Worm (Caenorhabditis elegans) whole organism, L4/young adult: Measurements from ENCODE around the gene C01G6.2.
A peak's percentile ranks its signal among the peaks of the same experiment; 100 is the strongest.

ENCODE experiments used
- W03F9.2 ChIP-seq: fragments of 150-350 bp; optimal IDR thresholded peaks from 2 replicates; lab custom pipeline; 2014; ENCODE audit warnings: missing biosample characterization, missing genetic modification characterization
- dao-5 ChIP-seq: sonication (generic microtip); optimal IDR thresholded peaks from 2 replicates; lab custom pipeline; 2016; ENCODE audit warnings: missing genotype, missing genetic modification characterization, moderate library complexity, missing compliant biosample characterization
- him-1 ChIP-seq: sonication (generic microtip); optimal IDR thresholded peaks from 2 replicates; lab custom pipeline; 2016; ENCODE audit warnings: missing genotype, missing genetic modification reagents, missing genetic modification characterization, missing compliant biosample characterization

The C01G6.2 gene

DNA sequence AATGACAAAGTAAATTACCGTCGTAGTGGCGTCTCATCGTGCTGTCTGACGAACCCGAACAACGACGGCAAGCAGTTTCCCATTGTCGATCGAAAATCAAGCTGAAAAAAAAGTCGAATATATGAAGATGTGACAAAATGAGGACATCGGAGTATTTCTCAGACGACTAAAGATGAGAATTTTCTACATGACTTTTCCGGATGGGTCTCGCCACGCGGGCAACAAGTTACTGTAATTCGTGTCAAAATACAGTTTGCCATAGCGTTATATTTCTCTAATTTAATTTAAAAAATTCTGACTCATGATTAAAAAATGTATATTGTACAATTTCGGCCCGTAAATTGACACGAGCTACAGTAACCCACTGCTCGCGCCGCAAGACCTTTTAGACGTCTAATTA, 6.1 kb downstream of the C01G6.2 start, which contains the start of gene C01G6.4:
Gene C01G6.4 (minus strand): TSS at position 101 of the 400 bp plus-strand sequence.
- no peak for TF ChIP-seq him-1 (tag; lab: Kevin White, UChicago)
- TF ChIP-seq W03F9.2 (tag; lab: Kevin White, UChicago): no peak
- TF ChIP-seq dao-5: no peak

DNA sequence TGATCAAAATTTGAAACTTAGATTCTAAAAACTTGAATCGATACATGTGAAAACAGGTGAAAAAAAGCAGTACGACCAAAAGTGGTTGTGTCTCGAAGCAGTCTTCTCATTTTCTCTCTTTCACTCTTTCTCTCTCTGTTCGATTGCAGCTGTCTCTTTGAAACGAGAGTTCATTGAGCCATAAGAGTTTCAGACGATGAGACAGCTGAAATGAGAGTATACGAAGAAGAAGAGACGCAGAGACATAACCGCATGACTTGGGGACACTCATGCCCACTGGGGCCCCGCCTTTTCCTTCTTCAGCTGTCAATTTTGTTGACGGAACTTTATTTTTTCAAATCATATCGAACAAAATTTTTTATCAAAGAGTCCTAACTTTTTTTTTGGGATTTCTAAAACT, 7.1 kb downstream of the C01G6.2 start:
- peak; percentile 53 for TF ChIP-seq him-1 (tag; lab: Kevin White, UChicago)
- TF ChIP-seq dao-5: no peak
- peak; percentile 85 for TF ChIP-seq W03F9.2 (tag; lab: Kevin White, UChicago)

DNA sequence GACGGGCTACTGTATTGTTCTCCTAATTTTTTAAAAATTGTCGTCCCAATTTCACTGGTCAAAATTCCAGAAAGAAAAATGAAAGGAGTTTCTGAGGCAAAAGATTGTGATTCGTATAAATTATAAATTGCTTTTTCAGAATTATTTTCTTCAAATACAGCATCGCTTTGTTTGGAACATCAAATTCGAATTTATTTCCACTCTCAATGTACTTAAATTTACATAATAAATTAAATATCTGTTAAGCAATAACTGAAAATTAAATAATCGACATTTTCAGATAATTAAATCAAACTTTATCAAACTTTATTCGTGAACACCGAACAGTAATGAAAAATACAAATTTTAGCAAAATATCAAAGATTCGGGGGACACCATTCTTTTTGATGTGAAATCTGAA, 7.9 kb downstream of the C01G6.2 start:
- no peak for TF ChIP-seq dao-5
- TF ChIP-seq W03F9.2 (tag; lab: Kevin White, UChicago): no peak
- TF ChIP-seq him-1 (tag; lab: Kevin White, UChicago): no peak

DNA sequence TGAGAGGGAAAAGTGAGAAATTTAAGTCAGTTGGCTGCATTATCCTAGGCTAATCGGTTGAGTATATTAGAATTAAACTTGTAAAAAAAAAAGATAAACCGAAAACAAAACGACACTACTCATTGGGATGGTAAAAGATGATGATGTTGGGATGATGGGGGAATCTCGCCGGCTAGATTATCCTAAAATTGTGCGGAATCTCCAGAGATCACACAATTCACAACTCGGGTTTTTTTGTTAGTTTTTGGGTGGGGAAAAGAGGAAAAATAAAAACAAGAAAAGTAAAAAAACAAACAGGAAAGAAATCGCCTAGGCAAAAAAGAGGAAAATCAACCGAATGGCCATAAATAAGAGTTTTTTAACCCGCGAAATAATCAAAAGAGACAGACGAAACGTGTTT, 8.3 kb downstream of the C01G6.2 start:
- no peak for TF ChIP-seq dao-5
- TF ChIP-seq him-1 (tag; lab: Kevin White, UChicago): no peak
- no peak for TF ChIP-seq W03F9.2 (tag; lab: Kevin White, UChicago)

DNA sequence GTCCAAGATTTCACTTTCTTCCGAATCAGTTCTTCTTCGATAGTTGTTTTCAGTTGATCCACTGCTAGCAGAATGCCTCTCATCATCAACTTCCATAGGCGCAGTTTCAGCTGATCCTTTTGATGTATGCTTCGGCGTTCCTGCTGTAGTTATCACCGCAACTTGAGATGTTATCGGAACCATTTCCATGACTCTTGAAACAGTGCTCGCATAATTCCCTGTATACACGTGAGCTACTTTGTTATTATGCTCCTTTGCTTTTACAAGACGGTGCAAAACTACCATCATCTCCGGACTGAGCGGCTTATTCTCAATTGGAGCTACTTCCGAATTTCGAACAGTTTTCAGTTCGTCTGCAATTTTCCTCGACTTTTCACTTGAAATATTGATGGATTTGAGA, 10.3 kb downstream of the C01G6.2 start:
- no peak for TF ChIP-seq W03F9.2 (tag; lab: Kevin White, UChicago)
- no peak for TF ChIP-seq him-1 (tag; lab: Kevin White, UChicago)
- no peak for TF ChIP-seq dao-5

DNA sequence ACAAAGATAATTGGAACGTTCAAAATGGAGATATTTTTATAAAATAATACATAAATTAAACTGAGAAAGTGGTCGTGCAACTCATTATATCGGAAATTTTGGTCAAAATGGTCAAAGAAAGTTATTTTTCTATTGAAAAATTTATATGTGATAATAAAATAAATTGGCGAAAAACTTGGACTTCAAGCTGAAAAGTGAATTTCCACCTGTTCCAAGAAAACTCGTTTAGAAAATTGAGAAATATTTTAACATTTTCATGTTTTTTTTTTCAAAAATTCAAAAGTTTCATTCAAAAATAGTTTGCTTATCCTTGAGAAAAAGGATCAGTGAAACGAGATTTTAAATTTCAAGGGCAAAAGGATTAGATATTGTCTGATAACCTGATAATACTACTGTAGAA, 12.2 kb downstream of the C01G6.2 start:
- TF ChIP-seq him-1 (tag; lab: Kevin White, UChicago): no peak

DNA sequence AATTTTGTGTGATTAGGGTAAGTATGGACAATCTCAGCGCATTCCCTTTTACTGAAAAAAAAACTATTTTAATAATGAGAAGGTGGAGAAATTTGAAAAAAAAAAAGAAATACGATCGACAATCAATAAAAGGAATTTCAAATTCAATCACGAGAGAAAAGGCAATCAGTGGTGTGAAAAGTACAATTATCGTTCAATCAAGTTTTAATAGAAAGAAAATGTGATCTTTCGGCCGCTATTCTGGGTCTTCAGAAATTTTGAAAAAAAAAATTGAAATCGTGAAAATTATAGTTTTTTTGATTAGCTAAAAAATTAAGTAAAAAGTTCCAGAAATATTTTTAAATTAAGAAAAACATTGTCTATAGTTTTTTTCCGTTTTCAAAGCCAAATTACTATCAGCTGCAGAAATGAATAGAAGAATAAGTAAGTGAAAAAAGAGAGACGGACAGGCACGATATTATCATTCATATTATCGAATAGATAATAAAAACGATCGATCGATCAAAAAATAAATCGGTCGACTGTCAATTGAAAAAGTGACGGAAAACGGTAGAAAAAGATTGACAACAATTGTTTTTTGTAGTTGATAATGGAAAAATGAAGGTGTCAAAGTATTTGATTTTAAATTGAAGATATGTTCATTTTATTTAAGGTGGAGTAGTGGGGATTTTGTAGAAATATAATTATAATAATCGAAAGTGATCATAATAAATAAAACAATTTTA, 13.4 kb downstream of the C01G6.2 start, which contains the start of gene gldi-3:
Gene gldi-3 (minus strand): TSS at position 51 of the 725 bp plus-strand sequence.
- TF ChIP-seq W03F9.2 (tag; lab: Kevin White, UChicago) (no peak), him-1 (tag; lab: Kevin White, UChicago) (no peak), dao-5 (no peak)

DNA sequence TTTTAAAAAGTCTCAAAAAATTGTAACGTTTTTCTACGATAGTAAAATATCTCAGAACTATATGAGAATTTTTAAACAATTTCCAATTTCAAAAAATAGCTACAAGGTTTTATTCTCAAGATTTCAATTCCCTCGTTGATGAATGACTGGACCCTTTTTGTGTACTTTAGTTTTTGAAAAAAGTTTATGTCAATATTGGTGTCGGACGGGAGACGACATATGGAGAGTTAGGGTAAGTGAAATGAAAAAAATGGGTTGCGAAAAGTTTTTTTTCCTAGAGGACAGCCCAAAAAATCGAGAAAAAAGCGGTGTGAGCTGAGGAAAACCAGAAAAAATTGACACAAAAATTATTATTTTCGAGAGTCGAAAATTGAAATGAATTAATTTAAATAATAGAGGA, 14.0 kb downstream of the C01G6.2 start:
- TF ChIP-seq W03F9.2 (tag; lab: Kevin White, UChicago): no peak
- TF ChIP-seq dao-5: no peak
- TF ChIP-seq him-1 (tag; lab: Kevin White, UChicago): no peak

DNA sequence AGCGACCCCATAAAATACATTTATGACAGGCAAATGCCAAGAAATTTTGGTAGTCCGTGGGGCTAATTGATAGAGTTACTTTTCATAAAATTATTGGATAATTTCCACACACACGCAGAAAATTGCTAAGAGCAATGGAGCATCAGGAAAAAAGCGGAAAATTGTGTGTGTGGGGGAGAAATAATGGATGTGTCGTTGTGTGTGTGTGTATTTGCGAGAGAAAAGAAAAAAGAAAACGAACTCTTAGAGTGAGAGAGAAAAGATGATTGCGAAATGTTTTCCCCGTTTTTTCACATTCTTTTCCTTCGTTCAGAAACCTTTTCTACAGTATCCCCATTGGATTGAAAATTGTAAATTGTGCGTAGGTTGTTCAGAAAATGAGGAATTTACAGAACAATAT, 14.7 kb downstream of the C01G6.2 start:
- TF ChIP-seq W03F9.2 (tag; lab: Kevin White, UChicago) (no peak), dao-5 (no peak), him-1 (tag; lab: Kevin White, UChicago) (no peak)

DNA sequence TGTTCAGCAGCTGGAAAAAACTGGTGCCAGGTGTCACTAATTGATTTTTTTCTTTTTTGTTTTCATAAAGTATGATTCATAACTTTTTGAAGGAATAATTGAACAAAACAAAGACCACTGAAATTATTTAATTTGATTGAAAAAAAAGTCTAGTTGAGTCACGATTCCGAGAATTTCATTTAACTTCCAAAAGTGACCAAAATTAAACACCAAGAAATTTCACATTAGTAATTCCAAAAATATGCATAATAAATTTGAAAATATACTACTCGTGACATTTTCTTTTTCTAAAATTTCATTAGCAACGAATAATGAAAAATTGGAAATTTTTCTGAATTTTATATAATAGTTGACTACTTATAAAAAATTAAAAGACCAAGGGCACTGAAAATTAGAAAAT, 15.2 kb downstream of the C01G6.2 start:
- no peak for TF ChIP-seq him-1 (tag; lab: Kevin White, UChicago)
- TF ChIP-seq dao-5: no peak
- TF ChIP-seq W03F9.2 (tag; lab: Kevin White, UChicago): no peak

DNA sequence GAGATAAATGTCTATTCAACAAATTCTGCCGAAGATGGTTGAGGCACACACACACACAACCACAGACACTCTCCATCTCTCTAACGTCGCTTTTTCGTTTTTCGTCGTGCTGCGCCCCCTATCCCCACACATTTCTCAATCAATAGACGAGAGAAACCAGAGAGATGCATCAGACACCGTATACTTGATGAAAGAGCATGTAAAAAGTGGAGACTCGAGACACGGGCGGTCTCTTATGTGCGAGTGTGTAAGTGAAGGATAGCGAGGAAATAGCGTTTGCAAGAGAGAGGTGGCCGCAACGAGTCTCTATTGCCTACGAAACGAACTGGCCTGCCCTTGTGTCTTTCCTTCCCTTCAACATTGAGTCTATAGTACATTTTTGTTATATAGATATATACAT, 15.9 kb downstream of the C01G6.2 start:
- peak; percentile 70 for TF ChIP-seq dao-5
- peak; percentile 72 for TF ChIP-seq him-1 (tag; lab: Kevin White, UChicago)
- peak; percentile 53 for TF ChIP-seq W03F9.2 (tag; lab: Kevin White, UChicago)

DNA sequence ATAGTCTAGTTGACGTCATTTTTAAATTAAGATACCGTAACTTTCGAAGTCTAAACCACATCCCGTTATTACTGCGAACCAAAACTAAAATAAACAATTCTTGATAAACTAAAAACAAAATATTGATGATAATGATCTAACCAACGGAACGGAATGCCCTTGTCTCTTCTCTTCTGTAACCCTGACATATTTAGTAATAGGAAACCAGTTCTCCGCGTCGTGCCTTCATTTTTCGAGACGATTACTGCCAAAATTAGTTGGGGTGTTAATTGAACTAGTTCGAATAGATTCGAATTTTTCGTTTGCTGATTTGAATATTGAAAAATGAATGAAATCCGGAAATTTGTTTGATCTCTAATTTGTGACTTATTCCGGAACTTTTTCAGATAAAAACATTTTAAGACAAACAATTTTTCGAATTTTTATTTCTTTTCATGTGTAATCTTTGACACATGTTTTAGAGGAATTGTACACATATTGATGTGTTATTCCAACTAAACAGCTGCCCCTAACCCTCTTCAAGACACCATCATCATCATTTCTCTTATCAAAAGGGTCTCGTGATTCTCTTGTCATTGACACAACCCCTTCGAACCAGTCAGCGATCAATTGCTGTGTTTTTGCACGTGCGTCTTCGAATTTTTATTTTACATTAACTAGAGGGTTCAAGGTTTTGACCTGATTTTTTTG, 17.0 kb downstream of the C01G6.2 start:
- TF ChIP-seq W03F9.2 (tag; lab: Kevin White, UChicago): peak; percentile 30
- no peak for TF ChIP-seq dao-5

DNA sequence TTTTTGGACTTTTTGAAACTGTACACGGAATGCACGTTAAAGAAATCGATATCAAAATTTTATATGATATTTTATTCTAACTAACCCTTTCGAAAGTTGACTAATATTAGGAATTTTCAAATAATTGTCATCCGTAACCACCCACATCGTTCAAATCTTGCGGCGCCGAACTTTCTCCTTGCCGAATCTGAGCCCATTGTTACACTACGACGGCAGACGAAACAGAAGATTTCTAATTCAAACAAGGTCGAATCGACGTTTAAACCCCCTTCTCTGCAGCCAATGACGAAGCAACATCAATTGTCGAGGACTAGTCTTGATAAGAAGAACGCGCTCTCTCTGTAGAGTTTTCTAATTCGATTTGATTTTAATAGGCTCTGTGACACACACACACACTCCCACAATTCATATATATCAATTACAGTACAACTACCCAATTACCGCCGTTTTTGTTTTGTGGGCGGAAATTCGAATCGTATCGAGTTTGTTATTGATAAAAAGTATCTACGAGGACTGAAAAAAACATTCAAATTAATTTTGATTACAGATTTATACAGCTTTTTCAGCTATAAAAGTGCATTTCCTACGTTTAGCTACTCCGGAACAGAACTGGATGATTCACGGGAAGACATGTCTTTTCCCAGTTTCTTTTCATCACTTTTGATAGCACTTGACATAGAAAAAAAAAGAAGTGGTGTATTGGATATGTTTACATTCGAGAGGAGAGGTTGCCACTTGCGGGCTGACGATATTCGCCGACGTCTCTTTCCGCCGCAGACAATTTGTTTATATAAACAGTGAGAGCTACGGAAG, 17.7 kb downstream of the C01G6.2 start:
- TF ChIP-seq W03F9.2 (tag; lab: Kevin White, UChicago) (no peak), him-1 (tag; lab: Kevin White, UChicago) (no peak), dao-5 (no peak)
